Fruit fly (Drosophila melanogaster) S2 (cell line): ENCODE results near the gene GstD8.

Experiments
- CG8478 ChIP-seq: fragments of >200 bp; optimal IDR thresholded peaks from 2 replicates; lab custom pipeline; 2018
- CTCF ChIP-seq, 2 experiments: fragments of >200 bp; optimal IDR thresholded peaks; 2 replicates each; lab custom pipeline; 2018

- TF ChIP-seq CTCF (optimal IDR thresholded peaks at IDR 0.05; lab: Kevin White, UChicago) (no peak), CG8478 (lab: Kevin White, UChicago) (no peak)
Observed at dm6 chr3R:12379708-12380107, at the start of gene GstD8.
